Fruit fly (Drosophila melanogaster) whole organism, prepupa: ENCODE measurements around the gene CG5250.

Experiments
- CG10631 ChIP-seq: fragments of 200-800 bp; sonication (Bioruptor generic); optimal IDR thresholded peaks from 2 replicates; lab custom pipeline; 2016; ENCODE audit warnings: missing biosample characterization, missing genetic modification characterization
- CG10669 ChIP-seq: fragments of 200-800 bp; sonication (Bioruptor generic); optimal IDR thresholded peaks from 3 replicates; lab custom pipeline; 2018; ENCODE audit warnings: missing biosample characterization, mild to moderate bottlenecking, missing genetic modification characterization, moderate library complexity
- CG11762 ChIP-seq: fragments of 200-800 bp; sonication (Bioruptor generic); optimal IDR thresholded peaks from 3 replicates; lab custom pipeline; 2016; ENCODE audit warnings: missing biosample characterization, missing genetic modification characterization; ENCODE audit not compliant: insufficient read depth
- CG11902 ChIP-seq: fragments of 200-800 bp; sonication (Bioruptor generic); optimal IDR thresholded peaks from 3 replicates; lab custom pipeline; 2016; ENCODE audit warnings: missing biosample characterization, missing genetic modification characterization
- CG15336 ChIP-seq: fragments of 200-800 bp; sonication (Bioruptor generic); IDR thresholded peaks from 2 replicates; pipeline ENCODE4 v1.3.6; 2022; ENCODE audit warnings: missing biosample characterization, missing genetic modification characterization
- CG1621 ChIP-seq: fragments of 200-800 bp; sonication (Bioruptor generic); optimal IDR thresholded peaks from 3 replicates; lab custom pipeline; 2018; ENCODE audit warnings: missing biosample characterization, mild to moderate bottlenecking, missing genetic modification characterization
- CG16779 ChIP-seq: fragments of 200-800 bp; sonication (Bioruptor generic); optimal IDR thresholded peaks from 3 replicates; lab custom pipeline; 2017; ENCODE audit warnings: missing biosample characterization, mild to moderate bottlenecking, missing genetic modification characterization
- CG3032 ChIP-seq: fragments of 200-800 bp; optimal IDR thresholded peaks from 2 replicates; lab custom pipeline; 2019; ENCODE audit warnings: missing biosample characterization, mild to moderate bottlenecking, missing genetic modification characterization, moderate library complexity
- CG31627 ChIP-seq: fragments of 200-800 bp; sonication (Bioruptor generic); optimal IDR thresholded peaks from 3 replicates; lab custom pipeline; 2016; ENCODE audit warnings: missing biosample characterization, missing genetic modification characterization
- CG34406 ChIP-seq: fragments of 200-800 bp; sonication (Bioruptor generic); optimal IDR thresholded peaks from 3 replicates; lab custom pipeline; 2016; ENCODE audit warnings: missing biosample characterization, missing genetic modification characterization
- CG3919 ChIP-seq: fragments of 200-800 bp; sonication (Bioruptor generic); optimal IDR thresholded peaks from 3 replicates; lab custom pipeline; 2016; ENCODE audit warnings: missing biosample characterization, missing genetic modification characterization
- CG4318 ChIP-seq: fragments of 200-800 bp; sonication (Bioruptor generic); optimal IDR thresholded peaks from 3 replicates; lab custom pipeline; 2017; ENCODE audit warnings: missing biosample characterization, mild to moderate bottlenecking, missing genetic modification characterization
- CG6276 ChIP-seq: fragments of 200-800 bp; sonication (Bioruptor generic); optimal IDR thresholded peaks from 2 replicates; lab custom pipeline; 2017; ENCODE audit warnings: missing biosample characterization, mild to moderate bottlenecking, missing genetic modification characterization
- CG6808 ChIP-seq: fragments of 200-800 bp; sonication (Bioruptor generic); optimal IDR thresholded peaks from 3 replicates; lab custom pipeline; 2017; ENCODE audit warnings: missing biosample characterization, missing genetic modification characterization, mild to moderate bottlenecking, moderate library complexity, missing genetic modification reagents
- CG6854 ChIP-seq: fragments of 200-800 bp; sonication (Bioruptor generic); optimal IDR thresholded peaks from 2 replicates; lab custom pipeline; 2017; ENCODE audit warnings: missing biosample characterization, mild to moderate bottlenecking, missing genetic modification characterization
- CG7368 ChIP-seq: fragments of 200-800 bp; sonication (Bioruptor generic); optimal IDR thresholded peaks from 3 replicates; lab custom pipeline; 2016; ENCODE audit warnings: missing biosample characterization, missing genetic modification characterization
- CG8319 ChIP-seq: fragments of 200-800 bp; sonication (Bioruptor generic); optimal IDR thresholded peaks from 3 replicates; lab custom pipeline; 2016; ENCODE audit warnings: missing biosample characterization, missing genetic modification characterization
- CG8632 ChIP-seq: fragments of 200-800 bp; sonication (Bioruptor generic); optimal IDR thresholded peaks from 3 replicates; lab custom pipeline; 2016; ENCODE audit warnings: missing biosample characterization, missing genetic modification characterization
- CG9139 ChIP-seq: fragments of 200-800 bp; sonication (Bioruptor generic); optimal IDR thresholded peaks from 3 replicates; lab custom pipeline; 2017; ENCODE audit warnings: missing biosample characterization, mild to moderate bottlenecking, missing genetic modification characterization
- Eip78C ChIP-seq: fragments of 200-800 bp; sonication (Bioruptor generic); peaks from one replicate; lab custom pipeline; 2016; ENCODE audit warnings: missing biosample characterization, missing genetic modification characterization
- Eip93F ChIP-seq: fragments of 200-800 bp; sonication (Bioruptor generic); optimal IDR thresholded peaks from 2 replicates; lab custom pipeline; 2016; ENCODE audit warnings: missing biosample characterization, mild to moderate bottlenecking, missing genetic modification characterization
- Ets96B ChIP-seq: fragments of 200-800 bp; optimal IDR thresholded peaks from 2 replicates; lab custom pipeline; 2019; ENCODE audit warnings: missing biosample characterization, mild to moderate bottlenecking, missing genetic modification characterization, moderate library complexity
- Hr38 ChIP-seq: sonication (Bioruptor generic); optimal IDR thresholded peaks from 2 replicates; lab custom pipeline; 2016; ENCODE audit warnings: missing biosample characterization, missing genetic modification characterization
- Hr39 ChIP-seq: fragments of 200-800 bp; sonication (Bioruptor generic); optimal IDR thresholded peaks from 2 replicates; lab custom pipeline; 2016; ENCODE audit warnings: missing biosample characterization, missing genetic modification characterization
- Hr4 ChIP-seq: fragments of 200-800 bp; sonication (Bioruptor generic); optimal IDR thresholded peaks from 3 replicates; lab custom pipeline; 2016; ENCODE audit warnings: missing biosample characterization, missing genetic modification characterization
- Lpt ChIP-seq: fragments of 200-800 bp; sonication (Bioruptor generic); optimal IDR thresholded peaks from 3 replicates; lab custom pipeline; 2016; ENCODE audit warnings: missing biosample characterization, missing genetic modification characterization
- achi ChIP-seq: fragments of 200-800 bp; sonication (Bioruptor generic); optimal IDR thresholded peaks from 3 replicates; lab custom pipeline; 2016; ENCODE audit warnings: missing biosample characterization, missing genetic modification characterization
- dsx ChIP-seq: fragments of 200-800 bp; optimal IDR thresholded peaks from 3 replicates; lab custom pipeline; 2019; ENCODE audit warnings: missing biosample characterization, mild to moderate bottlenecking, missing genetic modification characterization, moderate library complexity; ENCODE audit not compliant: poor library complexity, severe bottlenecking
- eg ChIP-seq: fragments of 200-800 bp; sonication (Bioruptor generic); IDR thresholded peaks from 3 replicates; pipeline ENCODE4 v1.3.6; 2022; ENCODE audit warnings: missing biosample characterization, missing genetic modification characterization
- fd59A ChIP-seq: fragments of 200-800 bp; sonication (Bioruptor generic); optimal IDR thresholded peaks from 2 replicates; lab custom pipeline; 2017; ENCODE audit warnings: missing biosample characterization, mild to moderate bottlenecking, missing genetic modification characterization, missing genetic modification reagents
- fkh ChIP-seq: fragments of 200-800 bp; sonication (Bioruptor generic); optimal IDR thresholded peaks from 3 replicates; lab custom pipeline; 2017; ENCODE audit warnings: missing biosample characterization, mild to moderate bottlenecking, missing genetic modification characterization, moderate library complexity
- lz ChIP-seq: fragments of 200-800 bp; sonication (Bioruptor generic); optimal IDR thresholded peaks from 3 replicates; lab custom pipeline; 2016; ENCODE audit warnings: missing biosample characterization, missing genetic modification characterization
- net ChIP-seq: fragments of 200-800 bp; sonication (Bioruptor generic); optimal IDR thresholded peaks from 3 replicates; lab custom pipeline; 2016; ENCODE audit warnings: missing biosample characterization, missing genetic modification characterization
- pdm3 ChIP-seq: fragments of 200-800 bp; sonication (Bioruptor generic); optimal IDR thresholded peaks from 3 replicates; lab custom pipeline; 2016; ENCODE audit warnings: missing biosample characterization, missing genetic modification characterization
- salr ChIP-seq, 2 experiments: fragments of 200-800 bp; sonication (Bioruptor generic); optimal IDR thresholded peaks; 3 replicates each; lab custom pipeline; 2016 to 2018; ENCODE audit warnings: missing biosample characterization in 2 of 2, missing genetic modification characterization in 2 of 2, mild to moderate bottlenecking in 1 of 2
- spab ChIP-seq: fragments of 200-800 bp; sonication (Bioruptor generic); optimal IDR thresholded peaks from 2 replicates; lab custom pipeline; 2017; ENCODE audit warnings: missing biosample characterization, mild to moderate bottlenecking, missing genetic modification characterization, missing genetic modification reagents
- ss ChIP-seq, 2 experiments: fragments of 200-800 bp; sonication (Bioruptor generic); optimal IDR thresholded peaks; 2 replicates in 1 of 2; 3 replicates in 1 of 2; lab custom pipeline; 2017 to 2018; ENCODE audit warnings: mild to moderate bottlenecking in 2 of 2, missing biosample characterization in 2 of 2, missing genetic modification characterization in 2 of 2, moderate library complexity in 1 of 2
- svp ChIP-seq: fragments of 200-800 bp; sonication (Bioruptor generic); peaks from one replicate; lab custom pipeline; 2016; ENCODE audit warnings: missing biosample characterization, missing genetic modification characterization
- vri ChIP-seq: fragments of 200-800 bp; sonication (Bioruptor generic); optimal IDR thresholded peaks from 3 replicates; lab custom pipeline; 2016; ENCODE audit warnings: missing biosample characterization, mild to moderate bottlenecking, missing genetic modification characterization

CG5250 gene

DNA sequence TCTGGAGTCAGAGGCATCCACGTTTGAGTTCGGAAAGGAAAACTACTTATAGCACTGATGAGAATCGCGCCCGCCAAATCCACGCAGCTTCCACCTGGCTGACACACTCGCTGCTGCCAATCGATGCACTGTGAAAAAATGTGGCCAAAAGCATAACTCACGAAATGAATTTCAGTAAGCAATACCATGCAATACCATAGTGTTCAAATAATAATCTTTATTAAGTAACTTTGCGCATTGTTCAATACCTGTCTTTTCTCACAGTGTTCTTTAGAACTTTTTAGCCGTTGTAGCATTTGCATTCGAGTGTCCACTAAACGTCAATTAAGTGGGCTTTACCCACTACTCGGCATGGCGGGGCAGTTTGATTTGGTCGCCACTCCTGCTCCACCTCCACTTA is 26.2 kb upstream of the CG5250 start (continued):
- TF ChIP-seq lz (peak; percentile 13), Eip93F (GFP tag; lab: Kevin White, UChicago) (no peak), Lpt (GFP tag; lab: Kevin White, UChicago) (peak; percentile 35), pdm3 (GFP tag; lab: Kevin White, UChicago) (peak; percentile 25), CG11762 (GFP tag; lab: Kevin White, UChicago) (peak; percentile 21), ss (GFP tag; optimal IDR thresholded peaks at IDR 0.05; lab: Kevin White, UChicago) (peak; percentile 21 to 37), fkh (no peak), Eip78C (GFP tag; lab: Kevin White, UChicago) (peak; percentile 73), CG1621 (peak; percentile 36), Ets96B (peak; percentile 61), salr (GFP tag; optimal IDR thresholded peaks at IDR 0.05; lab: Kevin White, UChicago) (peak in 1 of 2 experiments; percentile 49), CG3032 (tag; lab: Kevin White, UChicago) (peak; percentile 62), CG8319 (GFP tag; lab: Kevin White, UChicago) (no peak), net (GFP tag; lab: Kevin White, UChicago) (peak; percentile 29), CG31627 (GFP tag; lab: Kevin White, UChicago) (no peak), fd59A (peak; percentile 45), CG4318 (GFP tag; lab: Kevin White, UChicago) (peak; percentile 39), CG7368 (GFP tag; lab: Kevin White, UChicago) (peak; percentile 30), Hr38 (GFP tag; lab: Kevin White, UChicago) (no peak), CG11902 (GFP tag; lab: Kevin White, UChicago) (peak; percentile 13), CG8632 (GFP tag; lab: Kevin White, UChicago) (peak; percentile 7), Hr39 (GFP tag; lab: Kevin White, UChicago) (no peak), CG9139 (GFP tag; lab: Kevin White, UChicago) (no peak), CG6276 (GFP tag; lab: Kevin White, UChicago) (peak; percentile 61), CG16779 (tag; lab: Kevin White, UChicago) (no peak), CG15336 (GFP tag; lab: Robert Waterston, UW) (peak; percentile 72), CG10631 (GFP tag; lab: Kevin White, UChicago) (peak; percentile 71)

DNA sequence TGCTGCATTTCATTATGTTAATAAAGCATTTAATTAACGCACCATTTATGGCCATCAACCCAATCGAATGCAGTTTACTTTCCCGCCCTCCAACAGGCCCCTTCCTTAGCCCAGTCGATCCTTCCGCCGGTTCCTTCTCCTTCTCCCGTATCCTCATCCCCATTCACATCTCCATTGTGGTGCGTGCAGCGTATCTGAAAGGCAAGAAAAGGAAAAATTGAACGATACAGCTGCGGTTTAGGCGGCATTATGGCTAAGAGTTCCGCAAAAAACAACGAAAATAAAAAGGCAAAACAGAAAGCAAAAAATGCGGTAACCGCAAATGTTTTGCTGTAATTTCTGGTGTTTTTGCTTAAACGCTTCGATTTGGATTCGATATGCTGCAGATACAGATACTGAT is 24.9 kb upstream of the CG5250 start:
- TF ChIP-seq CG10669 (GFP tag; lab: Kevin White, UChicago) = peak; percentile 8
- TF ChIP-seq CG1621 = peak; percentile 10
- peak; percentile 1 for TF ChIP-seq dsx (GFP tag; lab: Kevin White, UChicago)
- TF ChIP-seq CG11902 (GFP tag; lab: Kevin White, UChicago) = no peak
- TF ChIP-seq spab (GFP tag; lab: Kevin White, UChicago) = no peak
- TF ChIP-seq Hr4 (GFP tag; lab: Kevin White, UChicago) = no peak
- TF ChIP-seq CG34406 = no peak
- no peak for TF ChIP-seq eg (GFP tag; lab: Robert Waterston, UW)
- peak; percentile 45 for TF ChIP-seq Eip78C (GFP tag; lab: Kevin White, UChicago)
- peak; percentile 35 to 91 for TF ChIP-seq ss (GFP tag; optimal IDR thresholded peaks at IDR 0.05; lab: Kevin White, UChicago)
- peak; percentile 17 for TF ChIP-seq vri
- TF ChIP-seq Eip93F (GFP tag; lab: Kevin White, UChicago) = no peak
- no peak for TF ChIP-seq Ets96B
- TF ChIP-seq CG6854 (GFP tag; lab: Kevin White, UChicago) = peak; percentile 82
- peak; percentile 10 for TF ChIP-seq CG6808
- peak; percentile 63 for TF ChIP-seq svp (GFP tag; lab: Kevin White, UChicago)
- TF ChIP-seq Hr38 (GFP tag; lab: Kevin White, UChicago) = no peak
- TF ChIP-seq CG3919 (GFP tag; lab: Kevin White, UChicago) = no peak
- no peak for TF ChIP-seq fd59A
- no peak for TF ChIP-seq CG8319 (GFP tag; lab: Kevin White, UChicago)
- no peak for TF ChIP-seq achi (GFP tag; lab: Kevin White, UChicago)
